Worm (Caenorhabditis elegans): ENCODE data around the gene C16C8.21.
"Not testable (repeated sequence)": the region's sequence is repeated elsewhere in the genome, so short reads cannot be mapped to it uniquely, and the experiment has no call there.

The C16C8.21 gene

DNA sequence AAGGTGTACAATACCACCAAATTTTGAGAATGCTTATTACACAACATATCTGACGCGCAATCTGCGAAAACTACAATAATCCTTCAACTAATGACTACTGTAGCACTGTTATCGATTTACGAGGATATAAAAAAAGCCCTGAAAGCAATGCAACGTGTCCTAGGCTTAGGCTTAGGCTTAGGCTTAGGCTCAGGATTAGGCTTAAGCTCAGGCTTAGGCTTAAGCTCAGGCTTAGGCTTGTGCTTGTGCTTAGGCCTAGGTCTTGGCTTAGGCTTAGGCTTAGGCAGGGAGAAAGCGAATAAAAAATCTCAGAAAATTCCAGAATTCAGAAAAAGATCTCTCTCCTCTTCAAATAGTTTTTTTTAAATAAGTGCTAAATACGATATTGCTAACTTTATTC lies 11.2 kb downstream of the C16C8.21 start:
- no peak for TF ChIP-seq unc-30 (tag; optimal IDR thresholded peaks at IDR 0.05)
- no peak for TF ChIP-seq nhr-85 (tag)
- TF ChIP-seq mab-9 (GFP tag; IDR thresholded peaks at IDR 0.05): no peak
- no peak for TF ChIP-seq zag-1 (tag; optimal IDR thresholded peaks at IDR 0.05)
- no peak for TF ChIP-seq nhr-237 (tag; optimal IDR thresholded peaks at IDR 0.05)
- TF ChIP-seq dpl-1 (GFP tag; optimal IDR thresholded peaks at IDR 0.05): no peak
- TF ChIP-seq sox-4 (tag; optimal IDR thresholded peaks at IDR 0.05): no peak
- no peak for TF ChIP-seq zip-4 (GFP tag; optimal IDR thresholded peaks at IDR 0.05)
- no peak for TF ChIP-seq lin-39 (tag; optimal IDR thresholded peaks at IDR 0.05)
- no peak for TF ChIP-seq ceh-90 (tag; optimal IDR thresholded peaks at IDR 0.05)

DNA sequence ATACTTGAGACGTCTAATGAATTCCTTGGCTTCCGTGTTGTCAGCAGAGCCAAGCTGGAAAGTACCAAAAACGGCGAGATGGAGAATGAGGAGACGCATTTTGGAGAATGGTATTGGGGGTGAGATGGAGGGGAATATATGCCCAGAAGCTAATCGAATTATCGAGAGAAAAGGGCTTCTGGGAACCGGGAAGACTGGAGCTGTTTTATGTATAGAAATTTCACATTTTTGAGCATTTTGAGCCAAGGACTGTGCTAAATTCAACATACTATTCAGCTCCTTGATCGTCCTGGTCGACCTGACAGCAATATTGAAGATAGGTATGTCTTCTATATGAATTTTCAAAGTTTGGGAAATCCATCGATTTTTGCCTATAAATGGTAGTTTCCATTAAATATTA lies 12.0 kb downstream of the C16C8.21 start, which contains the start of gene C16C8.7:
TSS of gene C16C8.7 (minus strand) at position 101 of the 400 bp plus-strand sequence.
- no peak for TF ChIP-seq sup-37 (GFP tag; optimal IDR thresholded peaks at IDR 0.05)
- no peak for TF ChIP-seq ces-1 (GFP tag; optimal IDR thresholded peaks at IDR 0.05)
- no peak for TF ChIP-seq skn-1 (tag; optimal IDR thresholded peaks at IDR 0.05)
- TF ChIP-seq hlh-4 (tag; optimal IDR thresholded peaks at IDR 0.05): no peak

- no peak for TF ChIP-seq zag-1 (tag; optimal IDR thresholded peaks at IDR 0.05)
Observed at ce11 chrII:3461586-3461985, 13.6 kb downstream of the C16C8.21 start, which contains the start of gene C16C8.8. Gene C16C8.8, minus strand, starts transcription at chrII:3461686.

- TF ChIP-seq ztf-11 (tag; optimal IDR thresholded peaks at IDR 0.05): no peak
- no peak for TF ChIP-seq fkh-8 (tag; optimal IDR thresholded peaks at IDR 0.05)
- TF ChIP-seq dpl-1 (GFP tag; optimal IDR thresholded peaks at IDR 0.05): no peak
- TF ChIP-seq Y116A8C.19 (tag; optimal IDR thresholded peaks at IDR 0.05; ENCODE audit: borderline replicate concordance): no peak
- TF ChIP-seq lin-14 (GFP tag; optimal IDR thresholded peaks at IDR 0.05): no peak
- no peak for TF ChIP-seq dsc-1 (tag; optimal IDR thresholded peaks at IDR 0.05)
- TF ChIP-seq ets-5 (GFP tag; IDR thresholded peaks at IDR 0.05): no peak
- TF ChIP-seq lin-13 (GFP tag; optimal IDR thresholded peaks at IDR 0.05): no peak
- no peak for TF ChIP-seq jun-1 (tag; optimal IDR thresholded peaks at IDR 0.05)
- no peak for TF ChIP-seq irx-1 (tag; optimal IDR thresholded peaks at IDR 0.05)
- no peak for TF ChIP-seq hpl-2 (GFP tag; optimal IDR thresholded peaks at IDR 0.05)
- TF ChIP-seq C04F5.9 (tag; optimal IDR thresholded peaks at IDR 0.05): no peak
- no peak for TF ChIP-seq fkh-4 (tag; optimal IDR thresholded peaks at IDR 0.05; ENCODE audit: borderline replicate concordance)
- no peak for TF ChIP-seq nhr-12 (tag; optimal IDR thresholded peaks at IDR 0.05)
Observed at ce11 chrII:3463097-3463496, 15.1 kb downstream of the C16C8.21 start, which contains the start of gene C16C8.9. Gene C16C8.9, minus strand, starts transcription at chrII:3463197.

DNA sequence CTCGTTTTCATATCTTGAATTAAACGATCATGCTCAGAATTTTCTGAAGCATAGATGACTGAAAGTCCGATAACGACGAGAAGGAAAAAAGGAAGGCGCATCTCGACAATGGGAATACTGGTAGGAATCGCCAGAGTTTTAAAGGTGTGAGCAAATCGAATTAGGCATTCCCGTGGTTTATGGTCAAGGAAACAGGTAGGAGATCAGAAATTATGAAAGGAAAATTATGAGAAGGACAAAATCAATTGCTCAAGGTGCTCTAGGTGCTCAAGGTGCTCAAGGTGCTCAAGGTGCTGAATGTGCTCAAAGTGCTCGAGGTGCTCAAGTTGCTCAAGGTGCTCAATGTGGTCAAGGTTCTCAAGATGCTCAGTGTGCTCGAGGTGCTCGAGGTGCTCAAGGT lies 16.6 kb downstream of the C16C8.21 start, which contains the start of gene C16C8.10:
TSS of gene C16C8.10 (minus strand) at position 101 of the 400 bp plus-strand sequence.
- TF ChIP-seq efl-3 (GFP tag; optimal IDR thresholded peaks at IDR 0.05); dsc-1 (tag; optimal IDR thresholded peaks at IDR 0.05); skn-1 (tag; optimal IDR thresholded peaks at IDR 0.05): not testable (repeated sequence)

ce11 chrII:3470549-3470948 lies 22.5 kb downstream of the C16C8.21 start, which contains the start of gene Y49F6B.20:
Gene Y49F6B.20, minus strand, starts transcription at chrII:3470649.
- TF ChIP-seq fkh-8 (tag; optimal IDR thresholded peaks at IDR 0.05) (no peak), dpl-1 (GFP tag; optimal IDR thresholded peaks at IDR 0.05) (no peak), vab-15 (tag; optimal IDR thresholded peaks at IDR 0.05) (no peak), skn-1 (tag; optimal IDR thresholded peaks at IDR 0.05) (no peak), hlh-4 (tag; optimal IDR thresholded peaks at IDR 0.05) (no peak), nhr-237 (tag; optimal IDR thresholded peaks at IDR 0.05) (no peak), aha-1 (tag; optimal IDR thresholded peaks at IDR 0.05) (no peak), nhr-28 (tag; optimal IDR thresholded peaks at IDR 0.05) (no peak), ceh-8 (GFP tag; optimal IDR thresholded peaks at IDR 0.05) (no peak), fkh-4 (tag; optimal IDR thresholded peaks at IDR 0.05; ENCODE audit: borderline replicate concordance) (no peak), pqm-1 (tag; optimal IDR thresholded peaks at IDR 0.05) (no peak), efl-3 (GFP tag; optimal IDR thresholded peaks at IDR 0.05) (no peak), nhr-19 (GFP tag; conservative IDR thresholded peaks at IDR 0.05) (no peak), mef-2 (tag; optimal IDR thresholded peaks at IDR 0.05) (no peak), fos-1 (tag; optimal IDR thresholded peaks at IDR 0.05) (no peak), hlh-17 (GFP tag; optimal IDR thresholded peaks at IDR 0.05; ENCODE audit: borderline replicate concordance) (no peak)
